Fruit fly (Drosophila melanogaster): ENCODE measurements around the gene Tsp26A.

Tsp26A gene

dm6 chr2L:6028712-6029111 lies 28.7 kb downstream of the Tsp26A start (continued):
- no peak for TF ChIP-seq CHES-1-like (GFP tag; optimal IDR thresholded peaks at IDR 0.05)
- no peak for TF ChIP-seq MESR4 (GFP tag; optimal IDR thresholded peaks at IDR 0.05)
- no peak for TF ChIP-seq CG7928 (GFP tag; optimal IDR thresholded peaks at IDR 0.05)
- TF ChIP-seq CG6654 (GFP tag; optimal IDR thresholded peaks at IDR 0.05), result no peak
- peak; percentile 6 for TF ChIP-seq az2 (GFP tag; optimal IDR thresholded peaks at IDR 0.05)
- no peak for TF ChIP-seq HHEX (GFP tag; optimal IDR thresholded peaks at IDR 0.05)
- no peak for TF ChIP-seq CG8281 (tag; optimal IDR thresholded peaks at IDR 0.05)
- TF ChIP-seq zen2 (GFP tag; IDR thresholded peaks at IDR 0.05; ENCODE audit: partially characterized antibody), result no peak
- TF ChIP-seq CG3838 (GFP tag; optimal IDR thresholded peaks at IDR 0.05), result no peak
- no peak for TF ChIP-seq CG15514 (GFP tag; optimal IDR thresholded peaks at IDR 0.05)
- TF ChIP-seq CG17361 (GFP tag; IDR thresholded peaks at IDR 0.05), result no peak
- TF ChIP-seq ci (GFP tag; IDR thresholded peaks at IDR 0.05), result peak; percentile 73
- TF ChIP-seq dm (GFP tag; optimal IDR thresholded peaks at IDR 0.05), result no peak
- TF ChIP-seq sim (GFP tag; IDR thresholded peaks at IDR 0.05), result no peak
- TF ChIP-seq rib (GFP tag; IDR thresholded peaks at IDR 0.05), result no peak
- no peak for TF ChIP-seq CG15011 (GFP tag; optimal IDR thresholded peaks at IDR 0.05)
- peak; percentile 23; the same call in 1 of the 3 replicates for TF ChIP-seq tgo (GFP tag; IDR thresholded peaks at IDR 0.05)
- TF ChIP-seq CG11398 (GFP tag; optimal IDR thresholded peaks at IDR 0.05), result no peak
- TF ChIP-seq Gug (GFP tag; IDR thresholded peaks at IDR 0.05), result no peak
- TF ChIP-seq CG12299 (tag; optimal IDR thresholded peaks at IDR 0.05), result no peak
- no peak for TF ChIP-seq sc (optimal IDR thresholded peaks at IDR 0.05)
- no peak for TF ChIP-seq sc (GFP tag; optimal IDR thresholded peaks at IDR 0.05)
- TF ChIP-seq unpg (GFP tag; optimal IDR thresholded peaks at IDR 0.05), result peak; percentile 10
- TF ChIP-seq Sox100B (GFP tag; optimal IDR thresholded peaks at IDR 0.05), result no peak
- peak; percentile 23 for TF ChIP-seq Oli (tag; optimal IDR thresholded peaks at IDR 0.05)
- TF ChIP-seq CG3065 (GFP tag; optimal IDR thresholded peaks at IDR 0.05), result no peak
- TF ChIP-seq fd96Cb (tag; optimal IDR thresholded peaks at IDR 0.05), result peak; percentile 11
- TF ChIP-seq sug (tag; optimal IDR thresholded peaks at IDR 0.05), result no peak
- TF ChIP-seq Dfd (GFP tag; optimal IDR thresholded peaks at IDR 0.05), result no peak
- TF ChIP-seq Elba2 (GFP tag; optimal IDR thresholded peaks at IDR 0.05), result no peak
- TF ChIP-seq crol (GFP tag; IDR thresholded peaks at IDR 0.05), result no peak
- peak in 1 of 2 experiments; percentile 7 for TF ChIP-seq Hr51 (GFP tag; optimal IDR thresholded peaks at IDR 0.05)
- TF ChIP-seq CG4730 (GFP tag; IDR thresholded peaks at IDR 0.05), result 0 out of 2 replicates have a peak, but pooled peaks have one; percentile 15
- TF ChIP-seq twi (tag; optimal IDR thresholded peaks at IDR 0.05), result no peak
- no peak for TF ChIP-seq emc (GFP tag; optimal IDR thresholded peaks at IDR 0.05)
- TF ChIP-seq CG10321 (GFP tag; IDR thresholded peaks at IDR 0.05), result no peak
- TF ChIP-seq Opbp (GFP tag; IDR thresholded peaks at IDR 0.05; ENCODE audit: partially characterized antibody), result no peak
- TF ChIP-seq H15 (GFP tag; IDR thresholded peaks at IDR 0.05), result no peak
- TF ChIP-seq seq (GFP tag; IDR thresholded peaks at IDR 0.05), result no peak
- TF ChIP-seq Jarid2 (GFP tag; optimal IDR thresholded peaks at IDR 0.05), result no peak
- no peak for TF ChIP-seq corto (GFP tag; optimal IDR thresholded peaks at IDR 0.05)
- no peak for TF ChIP-seq CG6765 (GFP tag; optimal IDR thresholded peaks at IDR 0.05)
- no peak for TF ChIP-seq CG1832 (GFP tag; optimal IDR thresholded peaks at IDR 0.05)
- no peak for TF ChIP-seq sna (GFP tag; IDR thresholded peaks at IDR 0.05; ENCODE audit: partially characterized antibody)
- no peak for TF ChIP-seq CG9797 (GFP tag; optimal IDR thresholded peaks at IDR 0.05)
- no peak for TF ChIP-seq B-H1 (GFP tag; IDR thresholded peaks at IDR 0.05)
- TF ChIP-seq vfl (GFP tag; optimal IDR thresholded peaks at IDR 0.05), result no peak
- TF ChIP-seq CG18476 (GFP tag; optimal IDR thresholded peaks at IDR 0.05), result no peak
- TF ChIP-seq CG2120 (GFP tag; optimal IDR thresholded peaks at IDR 0.05), result peak; percentile 25
- no peak for TF ChIP-seq CG10209 (GFP tag; optimal IDR thresholded peaks at IDR 0.05)
- TF ChIP-seq CG14667 (GFP tag; IDR thresholded peaks at IDR 0.05), result no peak
- TF ChIP-seq peb (GFP tag; IDR thresholded peaks at IDR 0.05), result no peak
